Worm (Caenorhabditis elegans): ENCODE results near the gene F32E10.8.

F32E10.8 gene

ce11 chrIV:7556265-7556866 is 11.0 kb upstream of the F32E10.8 start, which contains the start of the genes F49E8.7, F49E8.8 and nprl-2:
F49E8.7 (minus strand) TSS chrIV:7556365.
F49E8.8 (plus strand) TSS chrIV:7556637.
nprl-2 (plus strand) TSS chrIV:7556816.
- no peak for TF ChIP-seq ceh-82 (tag; optimal IDR thresholded peaks at IDR 0.05)
- TF ChIP-seq ceh-44 (GFP tag; IDR thresholded peaks at IDR 0.05) = no peak
- TF ChIP-seq madf-5 (GFP tag; IDR thresholded peaks at IDR 0.05) = no peak
- TF ChIP-seq php-3 (GFP tag; IDR thresholded peaks at IDR 0.05) = no peak
- no peak for TF ChIP-seq vab-7 (GFP tag; IDR thresholded peaks at IDR 0.05)
- TF ChIP-seq dmd-9 (GFP tag; IDR thresholded peaks at IDR 0.05) = no peak
- no peak for TF ChIP-seq madf-9 (GFP tag; conservative IDR thresholded peaks at IDR 0.05)
- no peak for TF ChIP-seq aha-1 (tag)
- no peak for TF ChIP-seq jun-1 (tag; optimal IDR thresholded peaks at IDR 0.05)
- TF ChIP-seq arid-1 (GFP tag; conservative IDR thresholded peaks at IDR 0.05) = no peak
- TF ChIP-seq mxl-2 (GFP tag; conservative IDR thresholded peaks at IDR 0.05) = no peak
- TF ChIP-seq unc-130 (GFP tag; optimal IDR thresholded peaks at IDR 0.05) = no peak
- TF ChIP-seq dmd-6 (GFP tag; IDR thresholded peaks at IDR 0.05) = no peak
- TF ChIP-seq lin-15B (tag; optimal IDR thresholded peaks at IDR 0.05) = no peak
- no peak for TF ChIP-seq rbr-2 (tag; optimal IDR thresholded peaks at IDR 0.05)
- no peak for TF ChIP-seq egl-43 (GFP tag; IDR thresholded peaks at IDR 0.05)
- TF ChIP-seq dmd-8 (GFP tag; IDR thresholded peaks at IDR 0.05) = no peak
- TF ChIP-seq sdz-12 (GFP tag; optimal IDR thresholded peaks at IDR 0.05) = no peak
- TF ChIP-seq daf-8 (GFP tag; IDR thresholded peaks at IDR 0.05) = no peak

- TF ChIP-seq jun-1 (tag; optimal IDR thresholded peaks at IDR 0.05) (no peak), ama-1 (optimal IDR thresholded peaks at IDR 0.05) (peak; percentile 54), Y105C5A.15 (GFP tag; IDR thresholded peaks at IDR 0.05) (no peak), hmg-1.1 (GFP tag; IDR thresholded peaks at IDR 0.05) (no peak), pqm-1 (tag; optimal IDR thresholded peaks at IDR 0.05) (no peak), hif-1 (tag; optimal IDR thresholded peaks at IDR 0.05) (no peak), snpc-4 (tag; optimal IDR thresholded peaks at IDR 0.05) (no peak), snpc-1.2 (GFP tag; IDR thresholded peaks at IDR 0.05) (0 out of 2 replicates have a peak, but pooled peaks have one; percentile 15)
Measured at ce11 chrIV:7558653-7559052, 8.8 kb upstream of the F32E10.8 start.

ce11 chrIV:7559237-7559636 is 8.2 kb upstream of the F32E10.8 start:
- 0 out of 2 replicates have a peak, but pooled peaks have one; percentile 21 for TF ChIP-seq arid-1 (GFP tag; conservative IDR thresholded peaks at IDR 0.05)
- no peak for TF ChIP-seq F10B5.3 (tag; optimal IDR thresholded peaks at IDR 0.05)
- no peak for TF ChIP-seq lin-15B (tag; optimal IDR thresholded peaks at IDR 0.05)
- TF ChIP-seq hif-1 (tag; optimal IDR thresholded peaks at IDR 0.05) = no peak
- no peak for TF ChIP-seq daf-16 (GFP tag; optimal IDR thresholded peaks at IDR 0.05)
- TF ChIP-seq daf-16 (tag; optimal IDR thresholded peaks at IDR 0.05) = no peak
- TF ChIP-seq fkh-10 (GFP tag; optimal IDR thresholded peaks at IDR 0.05) = no peak
- TF ChIP-seq lin-13 (GFP tag; optimal IDR thresholded peaks at IDR 0.05) = no peak
- peak; percentile 6; the same call in 1 of the 2 replicates for TF ChIP-seq lin-38 (GFP tag; IDR thresholded peaks at IDR 0.05)
- TF ChIP-seq lsy-2 (tag; optimal IDR thresholded peaks at IDR 0.05) = no peak
- no peak for TF ChIP-seq zip-11 (GFP tag; IDR thresholded peaks at IDR 0.05)

ce11 chrIV:7561614-7562142 is 5.7 kb upstream of the F32E10.8 start, which contains the start of gene ima-3:
ima-3 (minus strand) TSS chrIV:7561664.
- TF ChIP-seq gei-8 (GFP tag; optimal IDR thresholded peaks at IDR 0.05) (no peak), ces-1 (GFP tag; optimal IDR thresholded peaks at IDR 0.05) (no peak), F10B5.3 (tag; optimal IDR thresholded peaks at IDR 0.05) (no peak), madf-9 (GFP tag; conservative IDR thresholded peaks at IDR 0.05) (no peak), lin-1 (GFP tag; IDR thresholded peaks at IDR 0.05) (no peak), F37D6.2 (tag; optimal IDR thresholded peaks at IDR 0.05) (no peak), F49E8.2 (tag; optimal IDR thresholded peaks at IDR 0.05; ENCODE audit: borderline replicate concordance) (no peak), Y75B8A.6 (GFP tag; IDR thresholded peaks at IDR 0.05) (no peak), aly-2 (tag; optimal IDR thresholded peaks at IDR 0.05) (no peak), ceh-82 (tag; optimal IDR thresholded peaks at IDR 0.05) (no peak), T26A8.4 (GFP tag; IDR thresholded peaks at IDR 0.05) (no peak), hmg-1.1 (GFP tag; IDR thresholded peaks at IDR 0.05) (no peak), jun-1 (tag; optimal IDR thresholded peaks at IDR 0.05) (no peak), nhr-76 (tag; optimal IDR thresholded peaks at IDR 0.05) (no peak), saeg-2 (GFP tag; IDR thresholded peaks at IDR 0.05) (no peak), ceh-44 (GFP tag; IDR thresholded peaks at IDR 0.05) (no peak), hlh-30 (tag; optimal IDR thresholded peaks at IDR 0.05; ENCODE audit: insufficient read depth) (no peak), tag-97 (GFP tag; IDR thresholded peaks at IDR 0.05) (no peak)
